Worm (Caenorhabditis elegans) whole organism, young adult: Measurements from ENCODE around the gene acd-4.

Experiments used
- hlh-26 ChIP-seq: fragments of 200-800 bp; sonication (Bioruptor generic); conservative IDR thresholded peaks from 2 replicates; pipeline ENCODE4 v1.3.6; 2022; ENCODE audit warnings: missing genetic modification reagents, missing genetic modification characterization, missing compliant biosample characterization
- madf-6 ChIP-seq: fragments of 200-800 bp; sonication (Bioruptor generic); IDR thresholded peaks from 2 replicates; pipeline ENCODE4 v1.3.6; 2022; ENCODE audit warnings: missing genetic modification reagents, missing genetic modification characterization, missing compliant biosample characterization
- sptf-2 ChIP-seq: fragments of 200-800 bp; sonication (Bioruptor generic); optimal IDR thresholded peaks from 2 replicates; lab custom pipeline; 2018; ENCODE audit warnings: mild to moderate bottlenecking, missing genetic modification characterization, missing compliant biosample characterization
- unc-62 ChIP-seq: fragments of 150-350 bp; optimal IDR thresholded peaks from 2 replicates; lab custom pipeline; 2014; ENCODE audit warnings: missing biosample characterization, missing genetic modification reagents, missing genetic modification characterization
- ztf-28 ChIP-seq: fragments of 200-800 bp; sonication (Bioruptor generic); IDR thresholded peaks from 2 replicates; pipeline ENCODE4 v1.3.6; 2022; ENCODE audit warnings: missing genetic modification reagents, missing genetic modification characterization, missing compliant biosample characterization

DNA sequence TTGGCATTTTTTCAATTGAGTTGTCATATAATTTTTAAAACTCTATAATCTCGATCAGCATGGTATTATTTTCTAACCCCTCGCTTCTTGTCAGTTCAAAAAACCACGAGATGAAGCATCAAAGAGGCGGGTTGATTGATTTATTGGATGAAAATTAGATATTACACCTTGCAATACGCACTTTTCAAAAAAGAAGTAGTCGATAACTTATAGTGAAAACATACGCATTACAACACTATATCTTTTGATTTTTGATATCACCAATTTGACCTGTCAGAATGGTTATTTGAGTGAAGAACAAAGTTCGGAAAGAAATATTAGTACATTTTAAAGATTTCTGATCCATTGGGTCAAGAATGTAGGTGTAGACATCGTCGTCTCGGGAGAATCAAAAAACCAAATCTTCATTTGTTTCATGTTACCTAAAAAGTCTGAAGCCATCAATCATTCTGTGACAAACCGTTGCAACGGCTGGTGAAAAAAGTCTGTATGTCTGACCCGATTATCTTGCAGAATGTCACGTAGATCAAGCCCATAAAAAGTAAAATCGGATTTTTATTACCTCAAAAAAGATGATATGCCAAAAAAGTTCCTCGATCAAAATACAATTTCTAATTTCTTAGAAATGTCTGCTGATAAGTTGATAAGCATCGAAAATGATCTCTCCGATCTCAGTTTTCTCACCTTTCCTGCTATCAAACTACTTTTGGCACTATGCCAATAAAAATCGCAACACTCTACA, 15.2 kb downstream of the acd-4 start:
- TF ChIP-seq unc-62 = no peak
- no peak for TF ChIP-seq sptf-2 (GFP tag; lab: Kevin White, UChicago)
- no peak for TF ChIP-seq hlh-26
- no peak for TF ChIP-seq madf-6 (GFP tag; lab: Robert Waterston, UW)
- TF ChIP-seq ztf-28 (GFP tag; lab: Robert Waterston, UW) = no peak
